Fruit fly (Drosophila melanogaster): ENCODE data around the gene mus312.
A peak's percentile ranks its signal among the peaks of the same experiment; 100 is the strongest.

The mus312 gene

DNA sequence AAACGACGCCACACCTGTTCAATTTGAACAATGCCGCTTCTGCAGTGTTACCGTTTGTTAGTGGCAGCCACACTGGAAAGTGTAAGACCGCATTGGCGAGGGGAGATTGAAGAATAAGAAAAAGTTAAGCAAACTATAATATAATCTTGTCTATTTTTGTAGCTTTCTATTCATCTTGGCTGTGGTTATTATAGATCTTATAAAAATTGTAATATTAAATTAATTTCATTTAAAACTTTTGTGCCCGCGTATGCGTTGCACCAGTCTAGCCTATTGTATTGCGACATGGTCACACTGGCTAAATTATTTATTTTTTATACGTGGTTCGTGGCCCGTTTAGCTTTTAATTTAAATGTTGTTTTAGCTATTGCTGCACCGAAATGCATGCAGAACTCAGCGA, 5.6 kb upstream of the mus312 start, which contains the start of the genes RhoGEF4 and Rint1 (continued):
- TF ChIP-seq CG16863 (GFP tag; optimal IDR thresholded peaks at IDR 0.05) (no peak), Nf-YB (GFP tag; optimal IDR thresholded peaks at IDR 0.05) (peak; percentile 31), croc (GFP tag; conservative IDR thresholded peaks at IDR 0.05) (peak; percentile 47; the same call in 1 of the 3 replicates), Med (GFP tag) (peak; percentile 90), Dek (tag; optimal IDR thresholded peaks at IDR 0.05) (peak; percentile 75), ATbp (GFP tag; optimal IDR thresholded peaks at IDR 0.05) (no peak), z (GFP tag; IDR thresholded peaks at IDR 0.05) (no peak), CG17361 (GFP tag; IDR thresholded peaks at IDR 0.05) (peak; percentile 74), lmd (GFP tag; IDR thresholded peaks at IDR 0.05) (peak; percentile 75), Mad (GFP tag; optimal IDR thresholded peaks at IDR 0.05) (peak; percentile 60), CG10267 (tag; optimal IDR thresholded peaks at IDR 0.05) (peak; percentile 73), CG11247 (GFP tag; IDR thresholded peaks at IDR 0.05) (peak; percentile 75), bsh (GFP tag; optimal IDR thresholded peaks at IDR 0.05) (peak in 1 of 2 experiments; percentile 72), pros (GFP tag; optimal IDR thresholded peaks at IDR 0.05) (no peak), CG4730 (GFP tag; IDR thresholded peaks at IDR 0.05) (peak; percentile 65; the same call in 1 of the 2 replicates), nerfin-1 (tag; optimal IDR thresholded peaks at IDR 0.05) (peak; percentile 28), HLH4C (GFP tag; IDR thresholded peaks at IDR 0.05; ENCODE audit: partially characterized antibody) (no peak), CG15269 (tag; optimal IDR thresholded peaks at IDR 0.05) (no peak), Ptx1 (GFP tag; IDR thresholded peaks at IDR 0.05) (peak; percentile 86), ase (GFP tag; IDR thresholded peaks at IDR 0.05) (0 out of 3 replicates have a peak, but pooled peaks have one; percentile 41), CG32772 (GFP tag; IDR thresholded peaks at IDR 0.05) (peak; percentile 73), CG2129 (GFP tag; IDR thresholded peaks at IDR 0.05; ENCODE audit: partially characterized antibody) (no peak), Atf3 (GFP tag; optimal IDR thresholded peaks at IDR 0.05) (peak; percentile 37), zen (tag; optimal IDR thresholded peaks at IDR 0.05) (peak; percentile 73), klu (GFP tag; IDR thresholded peaks at IDR 0.05) (peak; percentile 48; the same call in 1 of the 2 replicates), bcd (GFP tag; optimal IDR thresholded peaks at IDR 0.05) (peak; percentile 54), E2f2 (GFP tag; IDR thresholded peaks at IDR 0.05) (peak; percentile 97), Hr78 (GFP tag; optimal IDR thresholded peaks at IDR 0.05) (no peak), CG9437 (GFP tag; optimal IDR thresholded peaks at IDR 0.05) (peak; percentile 27), CG8359 (GFP tag; optimal IDR thresholded peaks at IDR 0.05; ENCODE audit: borderline replicate concordance) (no peak), CG12391 (tag; optimal IDR thresholded peaks at IDR 0.05) (peak; percentile 86), CG8924 (tag; optimal IDR thresholded peaks at IDR 0.05) (peak; percentile 65), CG10979 (tag; optimal IDR thresholded peaks at IDR 0.05) (peak; percentile 51), zfh1 (GFP tag; IDR thresholded peaks at IDR 0.05) (peak; percentile 85), CG14050 (GFP tag; IDR thresholded peaks at IDR 0.05) (peak; percentile 39; the same call in 2 of the 3 replicates), PHDP (tag; optimal IDR thresholded peaks at IDR 0.05) (peak; percentile 64), CG3838 (GFP tag; optimal IDR thresholded peaks at IDR 0.05) (peak; percentile 16), CG12942 (GFP tag; optimal IDR thresholded peaks at IDR 0.05) (peak; percentile 64), Dip3 (GFP tag; optimal IDR thresholded peaks at IDR 0.05) (peak; percentile 43), tin (GFP tag; optimal IDR thresholded peaks at IDR 0.05) (peak; percentile 80), ttk (GFP tag; IDR thresholded peaks at IDR 0.05) (peak; percentile 60; the same call in 1 of the 2 replicates), tup (GFP tag; optimal IDR thresholded peaks at IDR 0.05) (peak; percentile 60), Sin3A (optimal IDR thresholded peaks at IDR 0.05) (peak; percentile 87), zen2 (GFP tag; IDR thresholded peaks at IDR 0.05; ENCODE audit: partially characterized antibody) (no peak), shn (GFP tag; optimal IDR thresholded peaks at IDR 0.05) (peak; percentile 22), Bgb (GFP tag; IDR thresholded peaks at IDR 0.05; ENCODE audit: partially characterized antibody) (no peak), Oli (tag; optimal IDR thresholded peaks at IDR 0.05) (peak; percentile 56), CG11398 (GFP tag; optimal IDR thresholded peaks at IDR 0.05) (no peak), pum (GFP tag; optimal IDR thresholded peaks at IDR 0.05) (peak; percentile 52), CG8281 (tag; optimal IDR thresholded peaks at IDR 0.05) (no peak)

Measured in whole organism, embryonic.